Worm (Caenorhabditis elegans) whole organism, late embryonic: ENCODE results near the gene ifta-1.

ENCODE experiments used
- F13H6.1 ChIP-seq: sonication (generic microtip); optimal IDR thresholded peaks from 2 replicates; lab custom pipeline; 2016; ENCODE audit warnings: missing genetic modification characterization, missing compliant biosample characterization
- ama-1 ChIP-seq: fragments of 150-350 bp; optimal IDR thresholded peaks from 2 replicates; lab custom pipeline; 2014
- ceh-19 ChIP-seq: fragments of 200-800 bp; sonication (Bioruptor generic); optimal IDR thresholded peaks from 2 replicates; lab custom pipeline; 2018; ENCODE audit warnings: mild to moderate bottlenecking, missing genetic modification characterization, missing compliant biosample characterization
- nfya-1 ChIP-seq: sonication (generic microtip); optimal IDR thresholded peaks from 2 replicates; lab custom pipeline; 2017; ENCODE audit warnings: missing genetic modification characterization, mild to moderate bottlenecking, missing compliant biosample characterization, antibody characterized with exemption, moderate library complexity
- sdc-2 ChIP-seq: sonication (generic microtip); optimal IDR thresholded peaks from 2 replicates; lab custom pipeline; 2016; ENCODE audit warnings: missing genotype, missing genetic modification characterization, missing compliant biosample characterization
- sox-2 ChIP-seq: fragments of 200-800 bp; sonication (Bioruptor generic); IDR thresholded peaks from 2 replicates; pipeline ENCODE4 v1.3.6; 2022; ENCODE audit warnings: missing genetic modification reagents, missing genetic modification characterization, missing compliant biosample characterization
- tbx-7 ChIP-seq: sonication (generic microtip); optimal IDR thresholded peaks from 2 replicates; lab custom pipeline; 2016; ENCODE audit warnings: missing genotype, missing genetic modification characterization, missing compliant biosample characterization
- zip-5 ChIP-seq: sonication (generic microtip); optimal IDR thresholded peaks from 2 replicates; lab custom pipeline; 2016; ENCODE audit warnings: missing genetic modification characterization, missing compliant biosample characterization

- TF ChIP-seq zip-5 (tag; lab: Kevin White, UChicago) (no peak), ceh-19 (GFP tag; lab: Kevin White, UChicago) (no peak), ama-1 (no peak), sdc-2 (tag; lab: Kevin White, UChicago) (no peak), sox-2 (no peak), tbx-7 (tag; lab: Kevin White, UChicago) (no peak), nfya-1 (tag; lab: Kevin White, UChicago) (no peak), F13H6.1 (tag; lab: Kevin White, UChicago) (no peak)
These were observed 5.4 kb upstream of the ifta-1 start, which contains the start of gene C38C5.1 for ce11 chrX:5557966-5558365.
